Worm (Caenorhabditis elegans) whole organism, early embryonic: ENCODE measurements around the gene wrt-8.

Experiments
- ama-1 ChIP-seq: fragments of 150-350 bp; optimal IDR thresholded peaks from 2 replicates; lab custom pipeline; 2014
- ceh-36 ChIP-seq: sonication (generic microtip); optimal IDR thresholded peaks from 2 replicates; lab custom pipeline; 2016; ENCODE audit warnings: missing genetic modification characterization, inconsistent platforms, missing compliant biosample characterization
- ets-7 ChIP-seq: sonication (generic microtip); optimal IDR thresholded peaks from 2 replicates; lab custom pipeline; 2016; ENCODE audit warnings: missing genotype, missing genetic modification characterization, missing compliant biosample characterization
- flt-1 ChIP-seq: fragments of 200-800 bp; sonication (Bioruptor generic); IDR thresholded peaks from 2 replicates; pipeline ENCODE4 v1.3.6; 2022; ENCODE audit warnings: missing genetic modification characterization, missing compliant biosample characterization
- hmbx-1 ChIP-seq: sonication (generic microtip); optimal IDR thresholded peaks from 2 replicates; lab custom pipeline; 2016; ENCODE audit warnings: mild to moderate bottlenecking, missing genetic modification characterization, missing compliant biosample characterization
- hnd-1 ChIP-seq: sonication (generic microtip); optimal IDR thresholded peaks from 2 replicates; lab custom pipeline; 2016; ENCODE audit warnings: missing genetic modification characterization, missing compliant biosample characterization
- scrt-1 ChIP-seq: fragments of 200-800 bp; sonication (Bioruptor generic); IDR thresholded peaks from 2 replicates; pipeline ENCODE4 v1.3.6; 2022; ENCODE audit warnings: missing genetic modification characterization, missing compliant biosample characterization
- sea-1 ChIP-seq: fragments of 200-800 bp; sonication (Bioruptor generic); conservative IDR thresholded peaks from 2 replicates; pipeline ENCODE4 v1.3.6; 2022; ENCODE audit warnings: missing genetic modification characterization, missing compliant biosample characterization
- tbx-11 ChIP-seq: fragments of 200-800 bp; sonication (Bioruptor generic); IDR thresholded peaks from 2 replicates; pipeline ENCODE4 v1.3.6; 2022; ENCODE audit warnings: missing genetic modification characterization, missing compliant biosample characterization
- tbx-37 ChIP-seq: fragments of 200-800 bp; sonication (Bioruptor generic); conservative IDR thresholded peaks from 2 replicates; pipeline ENCODE4 v1.3.6; 2022; ENCODE audit warnings: missing genetic modification reagents, missing genetic modification characterization, missing compliant biosample characterization
- tra-4 ChIP-seq: sonication (generic microtip); optimal IDR thresholded peaks from 2 replicates; lab custom pipeline; 2017; ENCODE audit warnings: missing genetic modification characterization, missing compliant biosample characterization

ce11 chrV:15303625-15304024 lies 40.8 kb downstream of the wrt-8 start, which contains the start of gene srx-48:
- TF ChIP-seq ceh-36 (no peak), sea-1 (GFP tag; lab: Robert Waterston, UW) (no peak), ama-1 (lab: Kevin White, UChicago) (no peak), scrt-1 (no peak), flt-1 (GFP tag; lab: Robert Waterston, UW) (no peak), ets-7 (tag; lab: Kevin White, UChicago) (no peak), hnd-1 (tag; lab: Kevin White, UChicago) (no peak), tbx-37 (GFP tag; lab: Robert Waterston, UW) (no peak), tbx-11 (no peak), hmbx-1 (no peak), tra-4 (tag; lab: Kevin White, UChicago) (no peak)
